Fruit fly (Drosophila melanogaster) whole organism, embryonic: ENCODE results near the gene CG7551.

Source experiments
- Awh ChIP-seq: fragments of 200-800 bp; sonication (Bioruptor generic); IDR thresholded peaks from 2 replicates; pipeline ENCODE4, ENCODE4 v1.3.6; 2022; ENCODE audit warnings: missing biosample characterization, missing genetic modification characterization
- Blimp-1 ChIP-seq: fragments of 200-800 bp; sonication (Bioruptor generic); optimal IDR thresholded peaks from 3 replicates; lab custom pipeline; 2018; ENCODE audit warnings: missing biosample characterization, missing genetic modification characterization, mild to moderate bottlenecking, moderate library complexity, missing genetic modification reagents
- CG12219 ChIP-seq: fragments of 200-800 bp; sonication (Bioruptor generic); optimal IDR thresholded peaks from 3 replicates; lab custom pipeline; 2018; ENCODE audit warnings: missing biosample characterization, mild to moderate bottlenecking, missing genetic modification characterization
- CG12391 ChIP-seq: fragments of 200-800 bp; sonication (Bioruptor generic); optimal IDR thresholded peaks from 3 replicates; lab custom pipeline; 2018; ENCODE audit warnings: missing biosample characterization, mild to moderate bottlenecking, missing genetic modification characterization, moderate library complexity
- CG12659 ChIP-seq: fragments of 200-800 bp; sonication (Bioruptor generic); optimal IDR thresholded peaks from 3 replicates; lab custom pipeline; 2017; ENCODE audit warnings: mild to moderate bottlenecking, missing biosample characterization, missing genetic modification reagents, missing genetic modification characterization
- CG13424 ChIP-seq: fragments of 200-800 bp; sonication (Bioruptor generic); optimal IDR thresholded peaks from 2 replicates; lab custom pipeline; 2019; ENCODE audit warnings: missing biosample characterization, mild to moderate bottlenecking, missing genetic modification characterization, moderate library complexity
- CG14667 ChIP-seq: fragments of 200-800 bp; sonication (Bioruptor generic); IDR thresholded peaks from 2 replicates; pipeline ENCODE4 v1.3.6; 2022; ENCODE audit warnings: missing biosample characterization, missing genetic modification characterization
- CG14860 ChIP-seq: fragments of 200-800 bp; sonication (Bioruptor generic); IDR thresholded peaks from 3 replicates; pipeline ENCODE4 v1.3.6; 2022; ENCODE audit warnings: missing biosample characterization, missing genetic modification characterization; ENCODE audit not compliant: partially characterized antibody
- CG1602 ChIP-seq: fragments of 200-800 bp; sonication (Bioruptor generic); optimal IDR thresholded peaks from 3 replicates; lab custom pipeline; 2016; ENCODE audit warnings: missing biosample characterization, missing genetic modification characterization
- CG17385 ChIP-seq: fragments of 200-800 bp; sonication (Bioruptor generic); optimal IDR thresholded peaks from 3 replicates; lab custom pipeline; 2018; ENCODE audit warnings: missing biosample characterization, mild to moderate bottlenecking, missing genetic modification characterization
- CG18476 ChIP-seq: fragments of 200-800 bp; sonication (Bioruptor generic); optimal IDR thresholded peaks from 2 replicates; lab custom pipeline; 2016; ENCODE audit warnings: missing biosample characterization, mild to moderate bottlenecking, missing genetic modification characterization
- CG34224 ChIP-seq: fragments of 200-800 bp; sonication (Bioruptor generic); IDR thresholded peaks from 3 replicates; pipeline ENCODE4 v1.3.6; 2022; ENCODE audit warnings: missing biosample characterization, missing genetic modification characterization; ENCODE audit not compliant: partially characterized antibody
- CG4404 ChIP-seq: fragments of 200-800 bp; sonication (Bioruptor generic); IDR thresholded peaks from 2 replicates; pipeline ENCODE4 v1.3.6; 2022; ENCODE audit warnings: missing biosample characterization, missing genetic modification characterization
- CG4617 ChIP-seq: fragments of 200-800 bp; sonication (Bioruptor generic); optimal IDR thresholded peaks from 3 replicates; lab custom pipeline; 2016; ENCODE audit warnings: missing biosample characterization, missing genetic modification characterization, borderline replicate concordance
- CG5245 ChIP-seq: fragments of 200-800 bp; sonication (Bioruptor generic); optimal IDR thresholded peaks from 3 replicates; lab custom pipeline; 2016; ENCODE audit warnings: missing biosample characterization, missing genetic modification characterization
- CG7271 ChIP-seq: fragments of 200-800 bp; sonication (Bioruptor generic); optimal IDR thresholded peaks from 2 replicates; lab custom pipeline; 2018; ENCODE audit warnings: missing biosample characterization, mild to moderate bottlenecking, missing genetic modification characterization, moderate library complexity
- CG7839 ChIP-seq: fragments of 200-800 bp; sonication (Bioruptor generic); optimal IDR thresholded peaks from 3 replicates; lab custom pipeline; 2018; ENCODE audit warnings: missing biosample characterization, mild to moderate bottlenecking, missing genetic modification characterization, moderate library complexity
- CG8290 ChIP-seq, 3 experiments: fragments of 200-800 bp; sonication (Bioruptor generic); optimal IDR thresholded peaks; 2 replicates each; lab custom pipeline; 2016 to 2019; ENCODE audit warnings: missing biosample characterization in 3 of 3, missing genetic modification characterization in 3 of 3, mild to moderate bottlenecking in 2 of 3, moderate library complexity in 1 of 3
- CG8478 ChIP-seq: fragments of >200 bp; optimal IDR thresholded peaks from 2 replicates; lab custom pipeline; 2018
- E2f1 ChIP-seq: fragments of 200-800 bp; sonication (Bioruptor generic); IDR thresholded peaks from 2 replicates; pipeline ENCODE4 v1.3.6; 2022; ENCODE audit warnings: missing biosample characterization, missing genetic modification characterization
- Gsc ChIP-seq: fragments of 200-800 bp; sonication (Bioruptor generic); IDR thresholded peaks from 2 replicates; pipeline ENCODE4 v1.3.6; 2022; ENCODE audit warnings: missing biosample characterization, missing genetic modification characterization
- Hmr ChIP-seq: fragments of 200-800 bp; sonication (Bioruptor generic); optimal IDR thresholded peaks from 3 replicates; lab custom pipeline; 2017; ENCODE audit warnings: mild to moderate bottlenecking, missing biosample characterization, missing genetic modification reagents, missing genetic modification characterization
- Hsf ChIP-seq: fragments of 200-800 bp; sonication (Bioruptor generic); optimal IDR thresholded peaks from 3 replicates; lab custom pipeline; 2016; ENCODE audit warnings: missing biosample characterization, missing genetic modification characterization
- Meics ChIP-seq: fragments of 200-800 bp; sonication (Bioruptor generic); optimal IDR thresholded peaks from 2 replicates; lab custom pipeline; 2017; ENCODE audit warnings: missing biosample characterization, mild to moderate bottlenecking, missing genetic modification characterization
- Sox102F ChIP-seq: fragments of 200-800 bp; sonication (Bioruptor generic); optimal IDR thresholded peaks from 2 replicates; lab custom pipeline; 2018; ENCODE audit warnings: missing biosample characterization, mild to moderate bottlenecking, missing genetic modification characterization, moderate library complexity
- abd-A ChIP-seq: fragments of 200-800 bp; sonication (Bioruptor generic); optimal IDR thresholded peaks from 3 replicates; lab custom pipeline; 2019; ENCODE audit warnings: missing biosample characterization, mild to moderate bottlenecking, missing genetic modification characterization, moderate library complexity
- az2 ChIP-seq: fragments of 200-800 bp; sonication (Bioruptor generic); optimal IDR thresholded peaks from 3 replicates; lab custom pipeline; 2016; ENCODE audit warnings: missing biosample characterization, missing genetic modification characterization
- bsh ChIP-seq, 2 experiments: fragments of 200-800 bp; sonication (Bioruptor generic); optimal IDR thresholded peaks; 2 replicates each; lab custom pipeline; 2017 to 2018; ENCODE audit warnings: mild to moderate bottlenecking in 2 of 2, missing biosample characterization in 2 of 2, missing genetic modification characterization in 2 of 2, moderate library complexity in 1 of 2
- chn ChIP-seq: fragments of 200-800 bp; sonication (Bioruptor generic); optimal IDR thresholded peaks from 2 replicates; lab custom pipeline; 2016; ENCODE audit warnings: missing biosample characterization, missing genetic modification characterization
- crol ChIP-seq: fragments of 200-800 bp; sonication (Bioruptor generic); IDR thresholded peaks from 2 replicates; pipeline ENCODE4 v1.3.6; 2022; ENCODE audit warnings: missing biosample characterization, missing genetic modification characterization
- dm ChIP-seq: fragments of 200-800 bp; sonication (Bioruptor generic); optimal IDR thresholded peaks from 3 replicates; lab custom pipeline; 2016; ENCODE audit warnings: missing biosample characterization, missing genetic modification characterization
- dmrt99B ChIP-seq: fragments of 200-800 bp; sonication (Bioruptor generic); optimal IDR thresholded peaks from 2 replicates; lab custom pipeline; 2018; ENCODE audit warnings: missing biosample characterization, mild to moderate bottlenecking, missing genetic modification characterization, moderate library complexity
- ewg ChIP-seq: fragments of 200-800 bp; sonication (Bioruptor generic); optimal IDR thresholded peaks from 3 replicates; lab custom pipeline; 2017; ENCODE audit warnings: mild to moderate bottlenecking, missing biosample characterization, missing genetic modification reagents, missing genetic modification characterization
- ftz-f1 ChIP-seq: fragments of 200-800 bp; sonication (Bioruptor generic); optimal IDR thresholded peaks from 2 replicates; lab custom pipeline; 2016; ENCODE audit warnings: missing biosample characterization, missing genetic modification characterization
- gce ChIP-seq: fragments of 200-800 bp; sonication (Bioruptor generic); IDR thresholded peaks from 3 replicates; pipeline ENCODE4 v1.3.6; 2022; ENCODE audit warnings: missing biosample characterization, missing genetic modification characterization
- gcm ChIP-seq: fragments of 200-800 bp; sonication (Bioruptor generic); optimal IDR thresholded peaks from 2 replicates; lab custom pipeline; 2019; ENCODE audit warnings: missing biosample characterization, mild to moderate bottlenecking, missing genetic modification characterization, moderate library complexity
- gfzf ChIP-seq: fragments of 200-800 bp; sonication (Bioruptor generic); optimal IDR thresholded peaks from 2 replicates; lab custom pipeline; 2016; ENCODE audit warnings: missing biosample characterization, mild to moderate bottlenecking, missing genetic modification characterization, moderate library complexity
- gro ChIP-seq: fragments of 200-800 bp; sonication (Bioruptor generic); optimal IDR thresholded peaks from 2 replicates; lab custom pipeline; 2016; ENCODE audit warnings: missing biosample characterization, missing genetic modification characterization
- jumu ChIP-seq: fragments of 200-800 bp; sonication (Bioruptor generic); optimal IDR thresholded peaks from 3 replicates; lab custom pipeline; 2016; ENCODE audit warnings: missing biosample characterization, missing genetic modification characterization
- ken ChIP-seq: fragments of 200-800 bp; sonication (Bioruptor generic); IDR thresholded peaks from 3 replicates; pipeline ENCODE4 v1.3.6; 2022; ENCODE audit warnings: missing biosample characterization, missing genetic modification characterization
- lola ChIP-seq, 3 experiments: fragments of >200 bp in 2 of 3; fragments of 200-800 bp in 1 of 3; sonication (Bioruptor generic) in 1 of 3; optimal IDR thresholded peaks; 2 replicates each; lab custom pipeline; 2017 to 2019; ENCODE audit warnings: missing biosample characterization in 3 of 3, missing genetic modification characterization in 3 of 3, mild to moderate bottlenecking in 1 of 3, moderate library complexity in 1 of 3
- ranshi ChIP-seq: fragments of 200-800 bp; sonication (Bioruptor generic); IDR thresholded peaks from 2 replicates; pipeline ENCODE4 v1.3.6; 2022; ENCODE audit warnings: missing biosample characterization, missing genetic modification characterization
- run ChIP-seq: fragments of 200-800 bp; sonication (Bioruptor generic); optimal IDR thresholded peaks from 3 replicates; lab custom pipeline; 2018; ENCODE audit warnings: missing biosample characterization, mild to moderate bottlenecking, missing genetic modification characterization
- sc ChIP-seq, 3 experiments: fragments of >200 bp in 2 of 3; fragments of 200-800 bp in 1 of 3; sonication (Bioruptor generic) in 1 of 3; optimal IDR thresholded peaks; 2 replicates in 2 of 3; 3 replicates in 1 of 3; lab custom pipeline; 2017; ENCODE audit warnings: mild to moderate bottlenecking in 1 of 3, missing biosample characterization in 1 of 3, missing genetic modification characterization in 1 of 3, missing genetic modification reagents in 1 of 3
- tap ChIP-seq: fragments of 200-800 bp; optimal IDR thresholded peaks from 3 replicates; lab custom pipeline; 2019; ENCODE audit warnings: missing biosample characterization, mild to moderate bottlenecking, missing genetic modification characterization, moderate library complexity
- usp ChIP-seq: fragments of >200 bp; optimal IDR thresholded peaks from 2 replicates; lab custom pipeline; 2017; ENCODE audit warnings: missing biosample characterization, missing genetic modification characterization
- zen ChIP-seq: fragments of 200-800 bp; sonication (Bioruptor generic); optimal IDR thresholded peaks from 3 replicates; lab custom pipeline; 2018; ENCODE audit warnings: missing biosample characterization, mild to moderate bottlenecking, missing genetic modification characterization, moderate library complexity
- zf30C ChIP-seq: fragments of 200-800 bp; sonication (Bioruptor generic); optimal IDR thresholded peaks from 3 replicates; lab custom pipeline; 2018; ENCODE audit warnings: missing biosample characterization, mild to moderate bottlenecking, missing genetic modification characterization

CG7551 gene

dm6 chr3L:11487327-11487973, 29.2 kb downstream of the CG7551 start, which contains the start of gene chrb (continued):
- TF ChIP-seq ewg (GFP tag; lab: Kevin White, UChicago) = peak; percentile 59
- TF ChIP-seq Blimp-1 (GFP tag; lab: Kevin White, UChicago) = peak; percentile 56
- TF ChIP-seq E2f1 (GFP tag; lab: Robert Waterston, UW) = no peak
- peak; percentile 75 for TF ChIP-seq Awh (GFP tag; lab: Robert Waterston, UW)
- TF ChIP-seq sc (optimal IDR thresholded peaks at IDR 0.05; lab: Kevin White, UChicago) = no peak
- TF ChIP-seq sc (GFP tag; optimal IDR thresholded peaks at IDR 0.05; lab: Kevin White, UChicago) = no peak
- peak; percentile 41 for TF ChIP-seq CG12659 (GFP tag; lab: Kevin White, UChicago)
- no peak for TF ChIP-seq Sox102F (GFP tag; lab: Kevin White, UChicago)
- TF ChIP-seq CG8290 (GFP tag; optimal IDR thresholded peaks at IDR 0.05; lab: Kevin White, UChicago) = peak; percentile 4
- peak in 1 of 2 experiments; percentile 61 for TF ChIP-seq CG8290 (tag; optimal IDR thresholded peaks at IDR 0.05; lab: Kevin White, UChicago)
- peak; percentile 28 for TF ChIP-seq CG5245 (GFP tag; lab: Kevin White, UChicago)
- peak; percentile 76; the same call in 1 of the 3 replicates for TF ChIP-seq gce
- peak; percentile 86 for TF ChIP-seq abd-A
- TF ChIP-seq CG7839 (tag; lab: Kevin White, UChicago) = peak; percentile 34
- TF ChIP-seq CG1602 = no peak
- no peak for TF ChIP-seq Gsc (GFP tag; lab: Robert Waterston, UW)
- peak; percentile 52 to 53 for TF ChIP-seq bsh (GFP tag; optimal IDR thresholded peaks at IDR 0.05; lab: Kevin White, UChicago)
- TF ChIP-seq CG7271 = no peak
- no peak for TF ChIP-seq CG14860 (GFP tag; lab: Robert Waterston, UW)
- peak; percentile 51; the same call in 1 of the 2 replicates for TF ChIP-seq crol (GFP tag; lab: Robert Waterston, UW)
- peak; percentile 77 for TF ChIP-seq CG34224 (GFP tag; lab: Robert Waterston, UW)
- no peak for TF ChIP-seq CG14667 (GFP tag; lab: Robert Waterston, UW)
- TF ChIP-seq CG13424 (tag; lab: Kevin White, UChicago) = no peak
- peak; percentile 54 for TF ChIP-seq Hmr (GFP tag; lab: Kevin White, UChicago)
- TF ChIP-seq CG18476 (GFP tag; lab: Kevin White, UChicago) = no peak
- no peak for TF ChIP-seq gfzf (GFP tag; lab: Kevin White, UChicago)
- TF ChIP-seq usp = no peak
- TF ChIP-seq jumu (GFP tag; lab: Kevin White, UChicago) = peak; percentile 39
- TF ChIP-seq az2 (GFP tag; lab: Kevin White, UChicago) = peak; percentile 28
- TF ChIP-seq Hsf (GFP tag; lab: Kevin White, UChicago) = peak; percentile 14
- peak; percentile 37; the same call in 1 of the 2 replicates for TF ChIP-seq ranshi (GFP tag; lab: Robert Waterston, UW)
- peak; percentile 40 for TF ChIP-seq chn (GFP tag; lab: Kevin White, UChicago)
- TF ChIP-seq lola (GFP tag; optimal IDR thresholded peaks at IDR 0.05; lab: Kevin White, UChicago) = no peak
- TF ChIP-seq gcm (GFP tag; lab: Kevin White, UChicago) = peak; percentile 41
- peak; percentile 41 for TF ChIP-seq run (tag; lab: Kevin White, UChicago)
- peak; percentile 49 for TF ChIP-seq dmrt99B (tag; lab: Kevin White, UChicago)
- no peak for TF ChIP-seq zen (tag; lab: Kevin White, UChicago)
- peak; percentile 10 for TF ChIP-seq gro (GFP tag; lab: Kevin White, UChicago)
- no peak for TF ChIP-seq CG4404 (GFP tag; lab: Robert Waterston, UW)
- no peak for TF ChIP-seq dm (GFP tag; lab: Kevin White, UChicago)
- TF ChIP-seq CG8478 (lab: Kevin White, UChicago) = no peak
- no peak for TF ChIP-seq CG4617 (GFP tag; lab: Kevin White, UChicago)
- TF ChIP-seq CG12391 = peak; percentile 36
- TF ChIP-seq ken (GFP tag; lab: Robert Waterston, UW) = peak; percentile 71; the same call in 2 of the 3 replicates
- TF ChIP-seq ftz-f1 (GFP tag; lab: Kevin White, UChicago) = peak; percentile 88
- peak; percentile 38 for TF ChIP-seq CG12219 (GFP tag; lab: Kevin White, UChicago)
- TF ChIP-seq Meics (GFP tag; lab: Kevin White, UChicago) = peak; percentile 42
- peak; percentile 98 for TF ChIP-seq CG17385
- peak; percentile 28 for TF ChIP-seq zf30C (GFP tag; lab: Kevin White, UChicago)
- TF ChIP-seq tap (tag; lab: Kevin White, UChicago) = no peak
